Fruit fly (Drosophila melanogaster) whole organism, embryonic: ENCODE data around the gene Kr-h2.

Source experiments
- BEAF-32 ChIP-seq: fragments of 200-800 bp; sonication (Bioruptor generic); optimal IDR thresholded peaks from 3 replicates; lab custom pipeline; 2017; ENCODE audit warnings: missing biosample characterization, missing genetic modification characterization, mild to moderate bottlenecking, moderate library complexity, missing genetic modification reagents
- CG10321 ChIP-seq: fragments of 200-800 bp; sonication (Bioruptor generic); IDR thresholded peaks from 2 replicates; pipeline ENCODE4 v1.3.6; 2022; ENCODE audit warnings: missing biosample characterization, missing genetic modification characterization
- CG10462 ChIP-seq: fragments of 200-800 bp; sonication (Bioruptor generic); optimal IDR thresholded peaks from 2 replicates; lab custom pipeline; 2016; ENCODE audit warnings: missing biosample characterization, missing genetic modification characterization
- CG12299 ChIP-seq: fragments of 200-800 bp; sonication (Bioruptor generic); optimal IDR thresholded peaks from 2 replicates; lab custom pipeline; 2018; ENCODE audit warnings: missing biosample characterization, mild to moderate bottlenecking, missing genetic modification characterization
- CG13424 ChIP-seq: fragments of 200-800 bp; sonication (Bioruptor generic); optimal IDR thresholded peaks from 2 replicates; lab custom pipeline; 2019; ENCODE audit warnings: missing biosample characterization, mild to moderate bottlenecking, missing genetic modification characterization, moderate library complexity
- CG13624 ChIP-seq: fragments of 200-800 bp; sonication (Bioruptor generic); optimal IDR thresholded peaks from 2 replicates; lab custom pipeline; 2016; ENCODE audit warnings: missing biosample characterization, missing genetic modification characterization
- CG14667 ChIP-seq: fragments of 200-800 bp; sonication (Bioruptor generic); IDR thresholded peaks from 2 replicates; pipeline ENCODE4 v1.3.6; 2022; ENCODE audit warnings: missing biosample characterization, missing genetic modification characterization
- CG14710 ChIP-seq: fragments of 200-800 bp; sonication (Bioruptor generic); optimal IDR thresholded peaks from 3 replicates; lab custom pipeline; 2019; ENCODE audit warnings: missing biosample characterization, mild to moderate bottlenecking, missing genetic modification characterization, moderate library complexity
- CG17361 ChIP-seq: fragments of 200-800 bp; sonication (Bioruptor generic); IDR thresholded peaks from 3 replicates; pipeline ENCODE4 v1.3.6; 2022; ENCODE audit warnings: missing biosample characterization, missing genetic modification characterization
- CG18599 ChIP-seq: fragments of 200-800 bp; sonication (Bioruptor generic); optimal IDR thresholded peaks from 3 replicates; lab custom pipeline; 2017; ENCODE audit warnings: missing biosample characterization, missing genetic modification characterization, mild to moderate bottlenecking, moderate library complexity, missing genetic modification reagents
- CG18764 ChIP-seq: fragments of 200-800 bp; sonication (Bioruptor generic); optimal IDR thresholded peaks from 3 replicates; lab custom pipeline; 2016; ENCODE audit warnings: missing biosample characterization, missing genetic modification characterization
- CG3065 ChIP-seq: fragments of 200-800 bp; sonication (Bioruptor generic); optimal IDR thresholded peaks from 2 replicates; lab custom pipeline; 2016; ENCODE audit warnings: missing biosample characterization, missing genetic modification characterization
- CG32532 ChIP-seq: fragments of 200-800 bp; sonication (Bioruptor generic); IDR thresholded peaks from 2 replicates; pipeline ENCODE4 v1.3.6; 2022; ENCODE audit warnings: missing biosample characterization, missing genetic modification characterization
- CG3838 ChIP-seq: fragments of 200-800 bp; sonication (Bioruptor generic); optimal IDR thresholded peaks from 3 replicates; lab custom pipeline; 2016; ENCODE audit warnings: missing biosample characterization, missing genetic modification characterization
- CG7271 ChIP-seq: fragments of 200-800 bp; sonication (Bioruptor generic); optimal IDR thresholded peaks from 2 replicates; lab custom pipeline; 2018; ENCODE audit warnings: missing biosample characterization, mild to moderate bottlenecking, missing genetic modification characterization, moderate library complexity
- CG7556 ChIP-seq: fragments of 200-800 bp; sonication (Bioruptor generic); optimal IDR thresholded peaks from 2 replicates; lab custom pipeline; 2017; ENCODE audit warnings: missing biosample characterization, mild to moderate bottlenecking, missing genetic modification characterization
- CG7786 ChIP-seq: fragments of 200-800 bp; sonication (Bioruptor generic); optimal IDR thresholded peaks from 2 replicates; lab custom pipeline; 2016; ENCODE audit warnings: missing biosample characterization, missing genetic modification characterization
- CG9609 ChIP-seq: fragments of 200-800 bp; sonication (Bioruptor generic); optimal IDR thresholded peaks from 3 replicates; lab custom pipeline; 2016; ENCODE audit warnings: missing biosample characterization, missing genetic modification characterization
- CG9797 ChIP-seq: fragments of 200-800 bp; sonication (Bioruptor generic); optimal IDR thresholded peaks from 3 replicates; lab custom pipeline; 2018; ENCODE audit warnings: missing biosample characterization, mild to moderate bottlenecking, missing genetic modification characterization
- CG9817 ChIP-seq: fragments of 200-800 bp; sonication (Bioruptor generic); optimal IDR thresholded peaks from 2 replicates; lab custom pipeline; 2018; ENCODE audit warnings: missing biosample characterization, mild to moderate bottlenecking, missing genetic modification characterization, moderate library complexity
- D ChIP-seq, 2 experiments: fragments of 200-800 bp in 1 of 2; fragments of >200 bp in 1 of 2; sonication (Bioruptor generic) in 1 of 2; optimal IDR thresholded peaks; 2 replicates in 1 of 2; 3 replicates in 1 of 2; lab custom pipeline; 2017; ENCODE audit warnings: mild to moderate bottlenecking in 1 of 2, missing biosample characterization in 1 of 2, missing genetic modification characterization in 1 of 2, missing genetic modification reagents in 1 of 2
- Dip3 ChIP-seq: fragments of 200-800 bp; sonication (Bioruptor generic); optimal IDR thresholded peaks from 3 replicates; lab custom pipeline; 2016; ENCODE audit warnings: missing biosample characterization, missing genetic modification characterization
- Fer2 ChIP-seq: fragments of 200-800 bp; sonication (Bioruptor generic); optimal IDR thresholded peaks from 2 replicates; lab custom pipeline; 2018; ENCODE audit warnings: missing biosample characterization, mild to moderate bottlenecking, missing genetic modification characterization, moderate library complexity
- HLH4C ChIP-seq: fragments of 200-800 bp; sonication (Bioruptor generic); IDR thresholded peaks from 3 replicates; pipeline ENCODE4 v1.3.6; 2022; ENCODE audit warnings: missing biosample characterization, missing genetic modification characterization; ENCODE audit not compliant: partially characterized antibody
- Hey ChIP-seq: fragments of 200-800 bp; sonication (Bioruptor generic); optimal IDR thresholded peaks from 3 replicates; lab custom pipeline; 2018; ENCODE audit warnings: missing biosample characterization, mild to moderate bottlenecking, missing genetic modification characterization
- Hr39 ChIP-seq: fragments of >200 bp; optimal IDR thresholded peaks from 2 replicates; lab custom pipeline; 2017
- Jarid2 ChIP-seq: fragments of 200-800 bp; sonication (Bioruptor generic); optimal IDR thresholded peaks from 3 replicates; lab custom pipeline; 2017; ENCODE audit warnings: mild to moderate bottlenecking, missing biosample characterization, missing genetic modification reagents, missing genetic modification characterization
- NC2β ChIP-seq: fragments of 200-800 bp; sonication (Bioruptor generic); optimal IDR thresholded peaks from 2 replicates; lab custom pipeline; 2016; ENCODE audit warnings: missing biosample characterization, missing genetic modification characterization
- Nf-YB ChIP-seq: fragments of 200-800 bp; sonication (Bioruptor generic); optimal IDR thresholded peaks from 3 replicates; lab custom pipeline; 2019; ENCODE audit warnings: missing biosample characterization, mild to moderate bottlenecking, missing genetic modification characterization, moderate library complexity
- Nf-YC ChIP-seq: fragments of 200-800 bp; optimal IDR thresholded peaks from 3 replicates; lab custom pipeline; 2019; ENCODE audit warnings: missing biosample characterization, mild to moderate bottlenecking, missing genetic modification characterization, moderate library complexity
- bsh ChIP-seq, 2 experiments: fragments of 200-800 bp; sonication (Bioruptor generic); optimal IDR thresholded peaks; 2 replicates each; lab custom pipeline; 2017 to 2018; ENCODE audit warnings: mild to moderate bottlenecking in 2 of 2, missing biosample characterization in 2 of 2, missing genetic modification characterization in 2 of 2, moderate library complexity in 1 of 2
- cad ChIP-seq: fragments of >200 bp; optimal IDR thresholded peaks from 2 replicates; lab custom pipeline; 2017; ENCODE audit warnings: missing biosample characterization, missing genetic modification characterization
- cwo ChIP-seq: fragments of 200-800 bp; sonication (Bioruptor generic); optimal IDR thresholded peaks from 3 replicates; lab custom pipeline; 2017; ENCODE audit warnings: missing biosample characterization, missing genetic modification characterization, mild to moderate bottlenecking, moderate library complexity, missing genetic modification reagents
- dan ChIP-seq: fragments of 200-800 bp; sonication (Bioruptor generic); IDR thresholded peaks from 2 replicates; pipeline ENCODE4 v1.3.6; 2022; ENCODE audit warnings: missing biosample characterization, missing genetic modification characterization
- eve ChIP-seq, 2 experiments: fragments of >200 bp; optimal IDR thresholded peaks; 2 replicates each; lab custom pipeline; 2017; ENCODE audit warnings: missing biosample characterization in 2 of 2, missing genetic modification characterization in 2 of 2
- ewg ChIP-seq: fragments of 200-800 bp; sonication (Bioruptor generic); optimal IDR thresholded peaks from 3 replicates; lab custom pipeline; 2017; ENCODE audit warnings: mild to moderate bottlenecking, missing biosample characterization, missing genetic modification reagents, missing genetic modification characterization
- gsb ChIP-seq: fragments of 200-800 bp; sonication (Bioruptor generic); IDR thresholded peaks from 2 replicates; pipeline ENCODE4 v1.3.6; 2022; ENCODE audit warnings: missing biosample characterization, missing genetic modification characterization
- h ChIP-seq: fragments of >200 bp; optimal IDR thresholded peaks from 2 replicates; lab custom pipeline; 2017
- jing ChIP-seq: fragments of 200-800 bp; sonication (Bioruptor generic); optimal IDR thresholded peaks from 2 replicates; lab custom pipeline; 2018; ENCODE audit warnings: missing biosample characterization, mild to moderate bottlenecking, missing genetic modification characterization
- lola ChIP-seq, 3 experiments: fragments of >200 bp in 2 of 3; fragments of 200-800 bp in 1 of 3; sonication (Bioruptor generic) in 1 of 3; optimal IDR thresholded peaks; 2 replicates each; lab custom pipeline; 2017 to 2019; ENCODE audit warnings: missing biosample characterization in 3 of 3, missing genetic modification characterization in 3 of 3, mild to moderate bottlenecking in 1 of 3, moderate library complexity in 1 of 3
- lov ChIP-seq, 2 experiments: fragments of 200-800 bp in 1 of 2; fragments of >200 bp in 1 of 2; sonication (Bioruptor generic) in 1 of 2; IDR thresholded peaks in 1 of 2; optimal IDR thresholded peaks in 1 of 2; 2 replicates in 1 of 2; 3 replicates in 1 of 2; pipeline versions ENCODE4 v1.3.6 to Lab custom; 2017 to 2022; ENCODE audit warnings: missing biosample characterization in 1 of 2, missing genetic modification characterization in 1 of 2
- mld ChIP-seq: fragments of 200-800 bp; sonication (Bioruptor generic); IDR thresholded peaks from 3 replicates; pipeline ENCODE4 v1.3.6; 2022; ENCODE audit warnings: missing biosample characterization, missing genetic modification characterization; ENCODE audit not compliant: partially characterized antibody
- slp2 ChIP-seq: fragments of 200-800 bp; sonication (Bioruptor generic); optimal IDR thresholded peaks from 2 replicates; lab custom pipeline; 2016; ENCODE audit warnings: missing biosample characterization, missing genetic modification characterization
- stc ChIP-seq: fragments of 200-800 bp; sonication (Bioruptor generic); IDR thresholded peaks from 2 replicates; pipeline ENCODE4 v1.3.6; 2022; ENCODE audit warnings: missing biosample characterization, missing genetic modification characterization
- tgo ChIP-seq: fragments of 200-800 bp; sonication (Bioruptor generic); IDR thresholded peaks from 3 replicates; pipeline ENCODE4 v1.3.6; 2022; ENCODE audit warnings: missing biosample characterization, missing genetic modification characterization
- toy ChIP-seq: fragments of 200-800 bp; sonication (Bioruptor generic); IDR thresholded peaks from 2 replicates; pipeline ENCODE4 v1.3.6; 2022; ENCODE audit warnings: missing biosample characterization, missing genetic modification characterization
- unc-4 ChIP-seq: fragments of 200-800 bp; sonication (Bioruptor generic); IDR thresholded peaks from 2 replicates; pipeline ENCODE4 v1.3.6; 2022; ENCODE audit warnings: missing biosample characterization, missing genetic modification characterization; ENCODE audit not compliant: partially characterized antibody
- yki ChIP-seq: fragments of >200 bp; optimal IDR thresholded peaks from 3 replicates; lab custom pipeline; 2018
- zen2 ChIP-seq: fragments of 200-800 bp; sonication (Bioruptor generic); IDR thresholded peaks from 3 replicates; pipeline ENCODE4 v1.3.6; 2022; ENCODE audit warnings: missing biosample characterization, missing genetic modification characterization; ENCODE audit not compliant: partially characterized antibody
- zfh1 ChIP-seq: fragments of 200-800 bp; sonication (Bioruptor generic); IDR thresholded peaks from 3 replicates; pipeline ENCODE4 v1.3.6; 2022; ENCODE audit warnings: missing biosample characterization, missing genetic modification characterization

The Kr-h2 gene

dm6 chr2L:6037830-6038229 is 33.0 kb upstream of the Kr-h2 start, which contains the start of the genes CG9117 and CG31643 (continued):
- peak; percentile 65 for TF ChIP-seq CG9609
- no peak for TF ChIP-seq CG14667
- no peak for TF ChIP-seq gsb (GFP tag; lab: Robert Waterston, UW)
- TF ChIP-seq CG9797 (GFP tag; lab: Kevin White, UChicago): no peak
- no peak for TF ChIP-seq toy
- TF ChIP-seq ewg (GFP tag; lab: Kevin White, UChicago): peak; percentile 28
- TF ChIP-seq lola (GFP tag; optimal IDR thresholded peaks at IDR 0.05; lab: Kevin White, UChicago): peak in 1 of 3 experiments; percentile 45
- TF ChIP-seq NC2β (GFP tag; lab: Kevin White, UChicago): peak; percentile 32
- TF ChIP-seq tgo (GFP tag; lab: Robert Waterston, UW): peak; percentile 43; the same call in 2 of the 3 replicates
- TF ChIP-seq cad (GFP tag; lab: Kevin White, UChicago): no peak
- TF ChIP-seq CG3065 (GFP tag; lab: Kevin White, UChicago): no peak
- TF ChIP-seq zfh1 (GFP tag; lab: Robert Waterston, UW): no peak
- peak; percentile 41 for TF ChIP-seq CG18764 (GFP tag; lab: Kevin White, UChicago)
- peak; percentile 26 for TF ChIP-seq CG7556 (GFP tag; lab: Kevin White, UChicago)
- no peak for TF ChIP-seq CG10321
- no peak for TF ChIP-seq h
- no peak for TF ChIP-seq zen2
- no peak for TF ChIP-seq Jarid2
- peak in 1 of 2 experiments; percentile 53 for TF ChIP-seq bsh (GFP tag; optimal IDR thresholded peaks at IDR 0.05; lab: Kevin White, UChicago)
- TF ChIP-seq Hey (tag; lab: Kevin White, UChicago): no peak
- TF ChIP-seq CG13424 (tag; lab: Kevin White, UChicago): peak; percentile 69
- no peak for TF ChIP-seq jing
- TF ChIP-seq Fer2 (tag; lab: Kevin White, UChicago): peak; percentile 28
- TF ChIP-seq CG18599 (GFP tag; lab: Kevin White, UChicago): no peak
- peak; percentile 32 for TF ChIP-seq cwo (GFP tag; lab: Kevin White, UChicago)
- no peak for TF ChIP-seq dan (GFP tag; lab: Robert Waterston, UW)
- peak; percentile 52 for TF ChIP-seq CG32532 (GFP tag; lab: Robert Waterston, UW)
- TF ChIP-seq D (optimal IDR thresholded peaks at IDR 0.05; lab: Kevin White, UChicago): no peak
- no peak for TF ChIP-seq D (GFP tag; optimal IDR thresholded peaks at IDR 0.05; lab: Kevin White, UChicago)
- TF ChIP-seq CG10462: peak; percentile 13
- peak; percentile 31 for TF ChIP-seq CG12299
- no peak for TF ChIP-seq yki (lab: Kevin White, UChicago)
- TF ChIP-seq stc (GFP tag; lab: Robert Waterston, UW): peak; percentile 21; the same call in 1 of the 2 replicates
- peak; percentile 76 for TF ChIP-seq CG13624 (GFP tag; lab: Kevin White, UChicago)
- TF ChIP-seq HLH4C (GFP tag; lab: Robert Waterston, UW): no peak
- TF ChIP-seq CG17361 (GFP tag; lab: Robert Waterston, UW): no peak
- TF ChIP-seq Nf-YC (tag; lab: Kevin White, UChicago): no peak
- peak; percentile 35 for TF ChIP-seq CG7271 (tag; lab: Kevin White, UChicago)
- peak; percentile 31 for TF ChIP-seq CG9817 (tag; lab: Kevin White, UChicago)
- TF ChIP-seq CG3838 (GFP tag; lab: Kevin White, UChicago): no peak
- peak; percentile 88 for TF ChIP-seq CG14710
- no peak for TF ChIP-seq mld (GFP tag; lab: Robert Waterston, UW)
- TF ChIP-seq unc-4 (GFP tag; lab: Robert Waterston, UW): peak; percentile 36; the same call in 1 of the 2 replicates
- no peak for TF ChIP-seq lov (optimal IDR thresholded peaks at IDR 0.05; lab: Kevin White, UChicago)
- no peak for TF ChIP-seq lov (GFP tag; IDR thresholded peaks at IDR 0.05; lab: Robert Waterston, UW)
- TF ChIP-seq BEAF-32 (GFP tag; lab: Kevin White, UChicago): peak; percentile 31
- no peak for TF ChIP-seq Hr39 (lab: Kevin White, UChicago)
- TF ChIP-seq Nf-YB (GFP tag; lab: Kevin White, UChicago): peak; percentile 10
- TF ChIP-seq CG7786 (GFP tag; lab: Kevin White, UChicago): peak; percentile 55
- TF ChIP-seq Dip3: peak; percentile 68
- no peak for TF ChIP-seq eve (GFP tag; optimal IDR thresholded peaks at IDR 0.05; lab: Kevin White, UChicago)
- TF ChIP-seq slp2: peak; percentile 45
